Fruit fly (Drosophila melanogaster) whole organism, embryonic: ENCODE results near the gene Cyp310a1.
A peak's percentile ranks its signal among the peaks of the same experiment; 100 is the strongest.

Source experiments
- Antp ChIP-seq: fragments of 200-800 bp; sonication (Bioruptor generic); optimal IDR thresholded peaks from 3 replicates; lab custom pipeline; 2016; ENCODE audit warnings: missing biosample characterization, missing genetic modification characterization
- Atf-2 ChIP-seq: fragments of 200-800 bp; sonication (Bioruptor generic); optimal IDR thresholded peaks from 2 replicates; lab custom pipeline; 2016; ENCODE audit warnings: missing biosample characterization, missing genetic modification characterization
- Awh ChIP-seq: fragments of 200-800 bp; sonication (Bioruptor generic); IDR thresholded peaks from 2 replicates; pipeline ENCODE4, ENCODE4 v1.3.6; 2022; ENCODE audit warnings: missing biosample characterization, missing genetic modification characterization
- BtbVII ChIP-seq: fragments of 200-800 bp; sonication (Bioruptor generic); optimal IDR thresholded peaks from 3 replicates; lab custom pipeline; 2017; ENCODE audit warnings: missing biosample characterization, mild to moderate bottlenecking, missing genetic modification characterization
- CG12155 ChIP-seq: fragments of 200-800 bp; sonication (Bioruptor generic); optimal IDR thresholded peaks from 3 replicates; lab custom pipeline; 2016; ENCODE audit warnings: missing biosample characterization, missing genetic modification characterization
- CG12391 ChIP-seq: fragments of 200-800 bp; sonication (Bioruptor generic); optimal IDR thresholded peaks from 3 replicates; lab custom pipeline; 2018; ENCODE audit warnings: missing biosample characterization, mild to moderate bottlenecking, missing genetic modification characterization, moderate library complexity
- CG12659 ChIP-seq: fragments of 200-800 bp; sonication (Bioruptor generic); optimal IDR thresholded peaks from 3 replicates; lab custom pipeline; 2017; ENCODE audit warnings: mild to moderate bottlenecking, missing biosample characterization, missing genetic modification reagents, missing genetic modification characterization
- CG13287 ChIP-seq: fragments of 200-800 bp; sonication (Bioruptor generic); IDR thresholded peaks from 2 replicates; pipeline ENCODE4 v1.3.6; 2022; ENCODE audit warnings: missing biosample characterization, missing genetic modification characterization; ENCODE audit not compliant: partially characterized antibody
- CG14441 ChIP-seq: fragments of 200-800 bp; sonication (Bioruptor generic); IDR thresholded peaks from 2 replicates; pipeline ENCODE4 v1.3.6; 2022; ENCODE audit warnings: missing biosample characterization, missing genetic modification characterization
- CG15269 ChIP-seq: fragments of 200-800 bp; sonication (Bioruptor generic); optimal IDR thresholded peaks from 2 replicates; lab custom pipeline; 2018; ENCODE audit warnings: missing biosample characterization, mild to moderate bottlenecking, missing genetic modification characterization, moderate library complexity
- CG15696 ChIP-seq: fragments of 200-800 bp; sonication (Bioruptor generic); optimal IDR thresholded peaks from 2 replicates; lab custom pipeline; 2019; ENCODE audit warnings: missing biosample characterization, mild to moderate bottlenecking, missing genetic modification characterization, moderate library complexity
- CG1602 ChIP-seq: fragments of 200-800 bp; sonication (Bioruptor generic); optimal IDR thresholded peaks from 3 replicates; lab custom pipeline; 2016; ENCODE audit warnings: missing biosample characterization, missing genetic modification characterization
- CG1603 ChIP-seq: fragments of 200-800 bp; sonication (Bioruptor generic); optimal IDR thresholded peaks from 2 replicates; lab custom pipeline; 2019; ENCODE audit warnings: missing biosample characterization, mild to moderate bottlenecking, missing genetic modification characterization, moderate library complexity
- CG16813 ChIP-seq: fragments of 200-800 bp; sonication (Bioruptor generic); IDR thresholded peaks from 3 replicates; pipeline ENCODE4 v1.3.6; 2022; ENCODE audit warnings: missing biosample characterization, missing genetic modification characterization; ENCODE audit not compliant: partially characterized antibody
- CG17912 ChIP-seq: fragments of 200-800 bp; sonication (Bioruptor generic); optimal IDR thresholded peaks from 2 replicates; lab custom pipeline; 2018; ENCODE audit warnings: missing biosample characterization, mild to moderate bottlenecking, missing genetic modification characterization
- CG18599 ChIP-seq: fragments of 200-800 bp; sonication (Bioruptor generic); optimal IDR thresholded peaks from 3 replicates; lab custom pipeline; 2017; ENCODE audit warnings: missing biosample characterization, missing genetic modification characterization, mild to moderate bottlenecking, moderate library complexity, missing genetic modification reagents
- CG34224 ChIP-seq: fragments of 200-800 bp; sonication (Bioruptor generic); IDR thresholded peaks from 3 replicates; pipeline ENCODE4 v1.3.6; 2022; ENCODE audit warnings: missing biosample characterization, missing genetic modification characterization; ENCODE audit not compliant: partially characterized antibody
- CG3838 ChIP-seq: fragments of 200-800 bp; sonication (Bioruptor generic); optimal IDR thresholded peaks from 3 replicates; lab custom pipeline; 2016; ENCODE audit warnings: missing biosample characterization, missing genetic modification characterization
- CG3995 ChIP-seq: fragments of 200-800 bp; sonication (Bioruptor generic); optimal IDR thresholded peaks from 3 replicates; lab custom pipeline; 2016; ENCODE audit warnings: missing biosample characterization, missing genetic modification characterization
- CG5953 ChIP-seq: fragments of 200-800 bp; sonication (Bioruptor generic); IDR thresholded peaks from 2 replicates; pipeline ENCODE4 v1.3.6; 2022; ENCODE audit warnings: missing biosample characterization, missing genetic modification characterization
- CG6654 ChIP-seq: fragments of 200-800 bp; sonication (Bioruptor generic); optimal IDR thresholded peaks from 2 replicates; lab custom pipeline; 2017; ENCODE audit warnings: missing biosample characterization, mild to moderate bottlenecking, missing genetic modification characterization
- CG9727 ChIP-seq: fragments of 200-800 bp; sonication (Bioruptor generic); optimal IDR thresholded peaks from 3 replicates; lab custom pipeline; 2017; ENCODE audit warnings: missing biosample characterization, mild to moderate bottlenecking, missing genetic modification characterization
- Dip3 ChIP-seq: fragments of 200-800 bp; sonication (Bioruptor generic); optimal IDR thresholded peaks from 3 replicates; lab custom pipeline; 2016; ENCODE audit warnings: missing biosample characterization, missing genetic modification characterization
- Elba2 ChIP-seq: fragments of 200-800 bp; sonication (Bioruptor generic); optimal IDR thresholded peaks from 3 replicates; lab custom pipeline; 2016; ENCODE audit warnings: missing biosample characterization, missing genetic modification characterization
- Ets65A ChIP-seq: fragments of 200-800 bp; sonication (Bioruptor generic); peaks from one replicate; lab custom pipeline; 2016; ENCODE audit warnings: missing biosample characterization, missing genetic modification characterization
- Hr78 ChIP-seq, 2 experiments: fragments of 200-800 bp in 1 of 2; fragments of >200 bp in 1 of 2; sonication (Bioruptor generic) in 1 of 2; optimal IDR thresholded peaks; 2 replicates each; lab custom pipeline; 2017 to 2019; ENCODE audit warnings: missing biosample characterization in 2 of 2, missing genetic modification characterization in 2 of 2, mild to moderate bottlenecking in 1 of 2, moderate library complexity in 1 of 2
- Kr ChIP-seq: fragments of 200-800 bp; sonication (Bioruptor generic); optimal IDR thresholded peaks from 2 replicates; lab custom pipeline; 2017; ENCODE audit warnings: missing biosample characterization, mild to moderate bottlenecking, missing genetic modification characterization
- Nf-YC ChIP-seq: fragments of 200-800 bp; optimal IDR thresholded peaks from 3 replicates; lab custom pipeline; 2019; ENCODE audit warnings: missing biosample characterization, mild to moderate bottlenecking, missing genetic modification characterization, moderate library complexity
- PHDP ChIP-seq: fragments of 200-800 bp; sonication (Bioruptor generic); optimal IDR thresholded peaks from 3 replicates; lab custom pipeline; 2018; ENCODE audit warnings: missing biosample characterization, mild to moderate bottlenecking, missing genetic modification characterization, moderate library complexity
- Pdp1 ChIP-seq, 2 experiments: fragments of 200-800 bp; sonication (Bioruptor generic); optimal IDR thresholded peaks; 3 replicates each; lab custom pipeline; 2016; ENCODE audit warnings: missing biosample characterization in 2 of 2, missing genetic modification characterization in 2 of 2, mild to moderate bottlenecking in 1 of 2, moderate library complexity in 1 of 2
- Sry-δ ChIP-seq: fragments of 200-800 bp; sonication (Bioruptor generic); optimal IDR thresholded peaks from 2 replicates; lab custom pipeline; 2016; ENCODE audit warnings: missing biosample characterization, missing genetic modification characterization
- Trl ChIP-seq, 3 experiments: fragments of >200 bp in 2 of 3; fragments of 200-800 bp in 1 of 3; sonication (Bioruptor generic) in 1 of 3; optimal IDR thresholded peaks; 2 replicates in 1 of 3; 3 replicates in 2 of 3; lab custom pipeline; 2016 to 2017; ENCODE audit warnings: missing biosample characterization in 1 of 3, missing genetic modification characterization in 1 of 3
- ash1 ChIP-seq: fragments of 200-800 bp; sonication (Bioruptor generic); optimal IDR thresholded peaks from 2 replicates; lab custom pipeline; 2018; ENCODE audit warnings: missing biosample characterization, mild to moderate bottlenecking, missing genetic modification characterization
- dmrt11E ChIP-seq: fragments of 200-800 bp; sonication (Bioruptor generic); optimal IDR thresholded peaks from 3 replicates; lab custom pipeline; 2018; ENCODE audit warnings: missing biosample characterization, mild to moderate bottlenecking, missing genetic modification characterization, moderate library complexity
- dmrt99B ChIP-seq: fragments of 200-800 bp; sonication (Bioruptor generic); optimal IDR thresholded peaks from 2 replicates; lab custom pipeline; 2018; ENCODE audit warnings: missing biosample characterization, mild to moderate bottlenecking, missing genetic modification characterization, moderate library complexity
- esg ChIP-seq: fragments of 200-800 bp; sonication (Bioruptor generic); conservative IDR thresholded peaks from 2 replicates; pipeline ENCODE4 v1.3.6; 2022; ENCODE audit warnings: missing biosample characterization, missing genetic modification characterization
- fru ChIP-seq: fragments of >200 bp; optimal IDR thresholded peaks from 2 replicates; lab custom pipeline; 2017
- gem ChIP-seq: fragments of 200-800 bp; sonication (Bioruptor generic); optimal IDR thresholded peaks from 2 replicates; lab custom pipeline; 2019; ENCODE audit warnings: missing biosample characterization, mild to moderate bottlenecking, missing genetic modification characterization, moderate library complexity
- ham ChIP-seq: fragments of 200-800 bp; sonication (Bioruptor generic); IDR thresholded peaks from 2 replicates; pipeline ENCODE4 v1.3.6; 2022; ENCODE audit warnings: missing biosample characterization, missing genetic modification characterization
- hb ChIP-seq: fragments of 200-800 bp; sonication (Bioruptor generic); IDR thresholded peaks from 3 replicates; pipeline ENCODE4 v1.3.6; 2022; ENCODE audit warnings: missing biosample characterization, missing genetic modification characterization; ENCODE audit not compliant: partially characterized antibody
- mirr ChIP-seq: fragments of 200-800 bp; sonication (Bioruptor generic); optimal IDR thresholded peaks from 3 replicates; lab custom pipeline; 2018; ENCODE audit warnings: missing biosample characterization, mild to moderate bottlenecking, missing genetic modification characterization
- pan ChIP-seq, 4 experiments: fragments of >200 bp in 3 of 4; fragments of 200-800 bp in 1 of 4; sonication (Bioruptor generic) in 1 of 4; optimal IDR thresholded peaks in 3 of 4; IDR thresholded peaks in 1 of 4; 2 replicates each; pipeline versions ENCODE4 v1.3.6 to Lab custom; 2017 to 2022; ENCODE audit warnings: missing biosample characterization in 2 of 4, missing genetic modification characterization in 2 of 4, mixed read lengths in 1 of 4
- prd ChIP-seq, 3 experiments: fragments of >200 bp in 2 of 3; fragments of 200-800 bp in 1 of 3; sonication (Bioruptor generic) in 1 of 3; optimal IDR thresholded peaks in 2 of 3; IDR thresholded peaks in 1 of 3; 2 replicates in 2 of 3; 3 replicates in 1 of 3; pipeline versions ENCODE4 v1.3.6 to Lab custom; 2017 to 2022; ENCODE audit warnings: missing biosample characterization in 1 of 3, missing genetic modification characterization in 1 of 3
- rib ChIP-seq: fragments of 200-800 bp; sonication (Bioruptor generic); IDR thresholded peaks from 2 replicates; pipeline ENCODE4 v1.3.6; 2022; ENCODE audit warnings: missing biosample characterization, missing genetic modification characterization
- ttk ChIP-seq: fragments of 200-800 bp; sonication (Bioruptor generic); IDR thresholded peaks from 2 replicates; pipeline ENCODE4 v2.1.2; 2022; ENCODE audit warnings: missing biosample characterization, missing genetic modification characterization
- vvl ChIP-seq: fragments of 200-800 bp; sonication (Bioruptor generic); IDR thresholded peaks from 2 replicates; pipeline ENCODE4 v1.3.6; 2022; ENCODE audit warnings: missing biosample characterization, missing genetic modification characterization
- wek ChIP-seq: fragments of 200-800 bp; sonication (Bioruptor generic); optimal IDR thresholded peaks from 3 replicates; lab custom pipeline; 2018; ENCODE audit warnings: missing biosample characterization, mild to moderate bottlenecking, missing genetic modification characterization, moderate library complexity
- zf30C ChIP-seq: fragments of 200-800 bp; sonication (Bioruptor generic); optimal IDR thresholded peaks from 3 replicates; lab custom pipeline; 2018; ENCODE audit warnings: missing biosample characterization, mild to moderate bottlenecking, missing genetic modification characterization

The Cyp310a1 gene

DNA sequence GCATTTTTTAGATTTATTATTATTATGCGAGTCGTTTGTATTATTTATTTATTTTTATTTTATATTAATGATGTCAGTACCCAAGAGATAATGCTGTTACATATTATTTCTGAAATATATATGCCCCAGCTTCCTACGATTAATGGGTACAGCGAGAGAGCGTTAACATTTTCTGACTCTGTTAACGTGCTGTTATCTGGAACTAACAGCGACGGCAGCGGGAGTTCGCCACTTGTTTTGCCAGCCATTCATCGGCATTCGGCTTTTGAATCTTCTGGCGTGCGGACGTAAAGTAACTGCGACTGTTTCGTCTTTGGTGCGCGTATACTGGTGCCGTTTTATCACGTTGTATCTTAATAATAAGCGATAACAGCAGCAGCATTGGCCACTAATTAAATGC, 35.8 kb downstream of the Cyp310a1 start, which contains the start of gene MESR3 (continued):
- no peak for TF ChIP-seq fru (lab: Kevin White, UChicago)
- no peak for TF ChIP-seq Trl (optimal IDR thresholded peaks at IDR 0.05; lab: Kevin White, UChicago)
- no peak for TF ChIP-seq Trl (GFP tag; optimal IDR thresholded peaks at IDR 0.05; lab: Kevin White, UChicago)
- peak; percentile 62 for TF ChIP-seq CG15696 (tag; lab: Kevin White, UChicago)
- TF ChIP-seq Elba2 (GFP tag; lab: Kevin White, UChicago): no peak
- peak in 1 of 2 experiments; percentile 50 for TF ChIP-seq pan (optimal IDR thresholded peaks at IDR 0.05; lab: Kevin White, UChicago)
- peak in 1 of 2 experiments; percentile 83 for TF ChIP-seq pan (GFP tag; optimal IDR thresholded peaks at IDR 0.05 in 1 of 2, IDR thresholded peaks at IDR 0.05 in 1 of 2)
- peak; percentile 31 for TF ChIP-seq Ets65A (GFP tag; lab: Kevin White, UChicago)
- no peak for TF ChIP-seq CG3838 (GFP tag; lab: Kevin White, UChicago)
- no peak for TF ChIP-seq gem (tag; lab: Kevin White, UChicago)
- TF ChIP-seq ash1 (GFP tag; lab: Kevin White, UChicago): peak; percentile 72
- peak; percentile 60; the same call in 1 of the 2 replicates for TF ChIP-seq ttk
- TF ChIP-seq CG1603 (tag; lab: Kevin White, UChicago): no peak
- peak; percentile 87 for TF ChIP-seq mirr (GFP tag; lab: Kevin White, UChicago)
- TF ChIP-seq CG15269 (tag; lab: Kevin White, UChicago): peak; percentile 88
- TF ChIP-seq Awh (GFP tag; lab: Robert Waterston, UW): peak; percentile 56; the same call in 1 of the 2 replicates
- TF ChIP-seq dmrt99B: no peak
- no peak for TF ChIP-seq zf30C (GFP tag; lab: Kevin White, UChicago)
- no peak for TF ChIP-seq Sry-δ (GFP tag; lab: Kevin White, UChicago)
- TF ChIP-seq CG18599: peak; percentile 85
- peak; percentile 56 for TF ChIP-seq CG12391 (tag; lab: Kevin White, UChicago)
- no peak for TF ChIP-seq Kr
- peak; percentile 71 for TF ChIP-seq CG14441
- TF ChIP-seq wek (GFP tag; lab: Kevin White, UChicago): peak; percentile 17
- no peak for TF ChIP-seq ham (GFP tag; lab: Robert Waterston, UW)
- peak; percentile 34 for TF ChIP-seq dmrt11E
- peak; percentile 66 for TF ChIP-seq BtbVII
- TF ChIP-seq Dip3 (GFP tag; lab: Kevin White, UChicago): no peak
- no peak for TF ChIP-seq rib (GFP tag; lab: Robert Waterston, UW)
- peak; percentile 44; the same call in 1 of the 2 replicates for TF ChIP-seq CG5953 (GFP tag; lab: Robert Waterston, UW)
- TF ChIP-seq CG3995 (GFP tag; lab: Kevin White, UChicago): peak; percentile 38
- TF ChIP-seq esg (GFP tag; lab: Robert Waterston, UW): peak; percentile 40
- peak; percentile 58 for TF ChIP-seq PHDP (tag; lab: Kevin White, UChicago)
- peak; percentile 69 for TF ChIP-seq CG9727 (GFP tag; lab: Kevin White, UChicago)
- no peak for TF ChIP-seq CG12155
- TF ChIP-seq CG16813 (GFP tag; lab: Robert Waterston, UW): no peak; the same call in 2 of the 3 replicates
- TF ChIP-seq hb: no peak
- no peak for TF ChIP-seq CG6654 (GFP tag; lab: Kevin White, UChicago)
- TF ChIP-seq Pdp1 (GFP tag; optimal IDR thresholded peaks at IDR 0.05; lab: Kevin White, UChicago): peak in 1 of 2 experiments; percentile 17
- TF ChIP-seq CG13287 (GFP tag; lab: Robert Waterston, UW): peak; percentile 50; the same call in 1 of the 2 replicates
- peak; percentile 19 for TF ChIP-seq Antp
- TF ChIP-seq CG12659: peak; percentile 53
- TF ChIP-seq prd (optimal IDR thresholded peaks at IDR 0.05; lab: Kevin White, UChicago): no peak
- TF ChIP-seq prd (GFP tag; IDR thresholded peaks at IDR 0.05; lab: Robert Waterston, UW): peak; percentile 67
- TF ChIP-seq Nf-YC: peak; percentile 75
- TF ChIP-seq CG34224 (GFP tag; lab: Robert Waterston, UW): no peak
- TF ChIP-seq CG1602 (GFP tag; lab: Kevin White, UChicago): peak; percentile 58
- TF ChIP-seq Atf-2: no peak
- peak; percentile 63; the same call in 1 of the 2 replicates for TF ChIP-seq vvl
- TF ChIP-seq Hr78 (GFP tag; optimal IDR thresholded peaks at IDR 0.05; lab: Kevin White, UChicago): peak in 1 of 2 experiments; percentile 40
- no peak for TF ChIP-seq CG17912
